Worm (Caenorhabditis elegans) whole organism, L4/young adult: Measurements from ENCODE around the gene F14H12.2.

ENCODE experiments used
- dao-5 ChIP-seq: sonication (generic microtip); optimal IDR thresholded peaks from 2 replicates; lab custom pipeline; 2016; ENCODE audit warnings: missing genotype, missing genetic modification characterization, moderate library complexity, missing compliant biosample characterization
- him-1 ChIP-seq: sonication (generic microtip); optimal IDR thresholded peaks from 2 replicates; lab custom pipeline; 2016; ENCODE audit warnings: missing genotype, missing genetic modification reagents, missing genetic modification characterization, missing compliant biosample characterization

ce11 chrX:4357467-4357866 is 7.2 kb downstream of the F14H12.2 start, which contains the start of gene F14H12.6:
- TF ChIP-seq dao-5 (tag; lab: Kevin White, UChicago) (no peak), him-1 (tag; lab: Kevin White, UChicago) (no peak)
